Worm (Caenorhabditis elegans): ENCODE measurements around the gene K05F1.13.
A peak's percentile ranks its signal among the peaks of the same experiment; 100 is the strongest.

The K05F1.13 gene

ce11 chrII:5838453-5838852, 49.5 kb downstream of the K05F1.13 start, which contains the start of gene ZK1248.15:
ZK1248.15 (minus strand) TSS chrII:5838553.
- TF ChIP-seq egl-27 (tag; optimal IDR thresholded peaks at IDR 0.05) (no peak), snpc-4 (tag; optimal IDR thresholded peaks at IDR 0.05) (no peak), blmp-1 (tag; optimal IDR thresholded peaks at IDR 0.05; ENCODE audit: insufficient read depth) (no peak), mbf-1 (tag; optimal IDR thresholded peaks at IDR 0.05) (no peak), peb-1 (tag; optimal IDR thresholded peaks at IDR 0.05) (no peak), sem-4 (tag; optimal IDR thresholded peaks at IDR 0.05) (no peak), dmd-4 (tag; optimal IDR thresholded peaks at IDR 0.05) (no peak), nhr-77 (tag; optimal IDR thresholded peaks at IDR 0.05) (no peak), mab-5 (tag; optimal IDR thresholded peaks at IDR 0.05) (no peak), nhr-10 (tag; optimal IDR thresholded peaks at IDR 0.05) (no peak), ZK546.5 (tag; optimal IDR thresholded peaks at IDR 0.05) (no peak), ceh-82 (tag; optimal IDR thresholded peaks at IDR 0.05) (no peak), nhr-11 (tag; optimal IDR thresholded peaks at IDR 0.05) (no peak), nhr-6 (tag; optimal IDR thresholded peaks at IDR 0.05) (no peak), lin-11 (tag; optimal IDR thresholded peaks at IDR 0.05) (no peak), ztf-1 (GFP tag; conservative IDR thresholded peaks at IDR 0.05) (no peak), ama-1 (optimal IDR thresholded peaks at IDR 0.05) (no peak)

ce11 chrII:5839227-5839626, 50.3 kb downstream of the K05F1.13 start, which contains the start of gene ZK1248.19:
ZK1248.19 (minus strand) TSS chrII:5839414.
- TF ChIP-seq sma-9 (GFP tag; optimal IDR thresholded peaks at IDR 0.05), result peak; percentile 13
- no peak for TF ChIP-seq sma-9 (tag; optimal IDR thresholded peaks at IDR 0.05)
- peak; percentile 44 for TF ChIP-seq nhr-129 (tag; optimal IDR thresholded peaks at IDR 0.05)
- no peak for TF ChIP-seq zag-1 (tag; optimal IDR thresholded peaks at IDR 0.05)
- peak; percentile 57 for TF ChIP-seq unc-55 (GFP tag; optimal IDR thresholded peaks at IDR 0.05)
- peak; percentile 67 for TF ChIP-seq R02D3.7 (tag; optimal IDR thresholded peaks at IDR 0.05)
- peak; percentile 34 for TF ChIP-seq gmeb-1 (tag; optimal IDR thresholded peaks at IDR 0.05)
- TF ChIP-seq lsy-2 (tag; optimal IDR thresholded peaks at IDR 0.05), result peak; percentile 4 to 63
- TF ChIP-seq fos-1 (tag; optimal IDR thresholded peaks at IDR 0.05), result no peak
- TF ChIP-seq C34F6.9 (tag; optimal IDR thresholded peaks at IDR 0.05), result peak; percentile 36
